Fruit fly (Drosophila melanogaster): ENCODE results near the gene CG8001.

CG8001 gene

DNA sequence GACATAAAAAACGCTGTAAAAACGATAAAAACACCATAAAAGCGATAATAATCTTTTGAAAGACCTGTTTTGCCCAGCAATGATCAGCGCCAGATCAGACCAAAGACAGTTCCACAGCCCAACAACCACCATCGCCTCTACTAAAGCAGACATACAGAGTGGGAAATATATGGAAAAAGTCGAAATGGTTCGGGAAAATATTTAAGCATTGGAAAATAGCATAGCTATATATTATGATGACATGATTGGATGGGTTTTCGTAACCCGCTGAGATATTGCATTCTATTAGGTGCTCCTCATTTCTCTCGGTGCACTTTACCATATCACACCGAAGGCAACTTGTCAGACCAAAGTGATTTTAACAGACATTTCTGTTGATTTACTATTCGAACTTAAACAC is 52.7 kb downstream of the CG8001 start (continued):
- TF ChIP-seq bsh (GFP tag; optimal IDR thresholded peaks at IDR 0.05) (peak; percentile 59 to 86), CG4854 (GFP tag; optimal IDR thresholded peaks at IDR 0.05) (peak; percentile 81), CG10462 (GFP tag; optimal IDR thresholded peaks at IDR 0.05) (peak; percentile 75), corto (GFP tag; optimal IDR thresholded peaks at IDR 0.05) (no peak), PHDP (tag; optimal IDR thresholded peaks at IDR 0.05) (peak; percentile 90), salm (tag; optimal IDR thresholded peaks at IDR 0.05) (peak; percentile 82), sens-2 (GFP tag; IDR thresholded peaks at IDR 0.05) (peak; percentile 85), ERR (GFP tag; optimal IDR thresholded peaks at IDR 0.05) (peak; percentile 81), Ets65A (GFP tag) (peak; percentile 96), CG15696 (tag; optimal IDR thresholded peaks at IDR 0.05) (peak; percentile 45), Abd-B (GFP tag; optimal IDR thresholded peaks at IDR 0.05) (peak; percentile 90), CG1529 (GFP tag; optimal IDR thresholded peaks at IDR 0.05) (peak; percentile 63), dimm (GFP tag; IDR thresholded peaks at IDR 0.05) (peak; percentile 80), gro (GFP tag; optimal IDR thresholded peaks at IDR 0.05) (peak; percentile 90), kay (GFP tag; optimal IDR thresholded peaks at IDR 0.05) (peak; percentile 78), CG6254 (GFP tag; optimal IDR thresholded peaks at IDR 0.05) (peak; percentile 54), CG2889 (GFP tag; IDR thresholded peaks at IDR 0.05) (peak; percentile 84), cato (GFP tag; optimal IDR thresholded peaks at IDR 0.05; ENCODE audit: borderline replicate concordance) (peak; percentile 57), Jarid2 (GFP tag; optimal IDR thresholded peaks at IDR 0.05) (peak; percentile 65), GATAe (GFP tag; conservative IDR thresholded peaks at IDR 0.05) (peak; percentile 67; the same call in 1 of the 2 replicates), usp (GFP tag; optimal IDR thresholded peaks at IDR 0.05) (no peak), CG2120 (GFP tag; optimal IDR thresholded peaks at IDR 0.05) (peak; percentile 92), CG15073 (GFP tag; optimal IDR thresholded peaks at IDR 0.05) (peak; percentile 28), CTCF (GFP tag; optimal IDR thresholded peaks at IDR 0.05) (peak; percentile 46), pho (GFP tag; optimal IDR thresholded peaks at IDR 0.05) (peak; percentile 85), Hey (tag; optimal IDR thresholded peaks at IDR 0.05) (no peak), tll (GFP tag; optimal IDR thresholded peaks at IDR 0.05) (no peak), Xbp1 (GFP tag; optimal IDR thresholded peaks at IDR 0.05) (peak; percentile 91), fru (optimal IDR thresholded peaks at IDR 0.05) (no peak), CG9797 (GFP tag; optimal IDR thresholded peaks at IDR 0.05) (peak; percentile 1), jumu (GFP tag; optimal IDR thresholded peaks at IDR 0.05) (peak; percentile 89), Sin3A (optimal IDR thresholded peaks at IDR 0.05) (no peak), gsb-n (tag; optimal IDR thresholded peaks at IDR 0.05) (no peak), da (GFP tag; optimal IDR thresholded peaks at IDR 0.05) (peak; percentile 7), Elba2 (GFP tag; optimal IDR thresholded peaks at IDR 0.05) (no peak), gce (GFP tag; IDR thresholded peaks at IDR 0.05) (peak; percentile 84; the same call in 1 of the 3 replicates), ttk (GFP tag; IDR thresholded peaks at IDR 0.05) (peak; percentile 89), CG7963 (GFP tag; IDR thresholded peaks at IDR 0.05; ENCODE audit: partially characterized antibody) (no peak), CG9215 (GFP tag; IDR thresholded peaks at IDR 0.05) (peak; percentile 82), knrl (GFP tag; IDR thresholded peaks at IDR 0.05; ENCODE audit: partially characterized antibody) (no peak), Xrp1 (GFP tag; IDR thresholded peaks at IDR 0.05) (peak; percentile 94), Taf1 (GFP tag; IDR thresholded peaks at IDR 0.05) (peak; percentile 79), CG7271 (tag; optimal IDR thresholded peaks at IDR 0.05) (no peak), CG14965 (GFP tag; optimal IDR thresholded peaks at IDR 0.05; ENCODE audit: borderline replicate concordance) (peak; percentile 44), Hsf (GFP tag; optimal IDR thresholded peaks at IDR 0.05) (peak; percentile 89), Antp (GFP tag; optimal IDR thresholded peaks at IDR 0.05) (peak; percentile 93), CG3838 (GFP tag; optimal IDR thresholded peaks at IDR 0.05) (peak; percentile 64), chn (GFP tag; optimal IDR thresholded peaks at IDR 0.05) (peak; percentile 81), Ada2b (GFP tag; IDR thresholded peaks at IDR 0.05) (peak; percentile 94), vvl (GFP tag; IDR thresholded peaks at IDR 0.05) (peak; percentile 94), insv (GFP tag; optimal IDR thresholded peaks at IDR 0.05) (no peak), CG34224 (GFP tag; IDR thresholded peaks at IDR 0.05; ENCODE audit: partially characterized antibody) (no peak), phol (tag; optimal IDR thresholded peaks at IDR 0.05) (peak; percentile 83)
